Fruit fly (Drosophila melanogaster) whole organism, embryonic: ENCODE measurements around the gene CG42536.

Experiments used
- ATbp ChIP-seq: fragments of 200-800 bp; sonication (Bioruptor generic); optimal IDR thresholded peaks from 2 replicates; lab custom pipeline; 2017; ENCODE audit warnings: missing biosample characterization, mild to moderate bottlenecking, missing genetic modification characterization, missing genetic modification reagents
- Abd-B ChIP-seq: fragments of 200-800 bp; sonication (Bioruptor generic); optimal IDR thresholded peaks from 2 replicates; lab custom pipeline; 2018; ENCODE audit warnings: missing biosample characterization, mild to moderate bottlenecking, missing genetic modification characterization, moderate library complexity
- Antp ChIP-seq: fragments of 200-800 bp; sonication (Bioruptor generic); optimal IDR thresholded peaks from 3 replicates; lab custom pipeline; 2016; ENCODE audit warnings: missing biosample characterization, missing genetic modification characterization
- Bgb ChIP-seq: fragments of 200-800 bp; sonication (Bioruptor generic); IDR thresholded peaks from 2 replicates; pipeline ENCODE4 v1.3.6; 2022; ENCODE audit warnings: missing biosample characterization, missing genetic modification characterization; ENCODE audit not compliant: partially characterized antibody
- CG10209 ChIP-seq: fragments of 200-800 bp; sonication (Bioruptor generic); optimal IDR thresholded peaks from 3 replicates; lab custom pipeline; 2017; ENCODE audit warnings: missing biosample characterization, mild to moderate bottlenecking, missing genetic modification characterization, missing genetic modification reagents
- CG10366 ChIP-seq: fragments of 200-800 bp; sonication (Bioruptor generic); IDR thresholded peaks from 2 replicates; pipeline ENCODE4 v1.3.6; 2022; ENCODE audit warnings: missing biosample characterization, missing genetic modification characterization
- CG10654 ChIP-seq: fragments of 200-800 bp; sonication (Bioruptor generic); optimal IDR thresholded peaks from 2 replicates; lab custom pipeline; 2016; ENCODE audit warnings: missing biosample characterization, missing genetic modification characterization
- CG12104 ChIP-seq: fragments of 200-800 bp; sonication (Bioruptor generic); optimal IDR thresholded peaks from 3 replicates; lab custom pipeline; 2016; ENCODE audit warnings: missing biosample characterization, missing genetic modification characterization
- CG12744 ChIP-seq: fragments of 200-800 bp; sonication (Bioruptor generic); optimal IDR thresholded peaks from 2 replicates; lab custom pipeline; 2016; ENCODE audit warnings: missing biosample characterization, missing genetic modification characterization
- CG13123 ChIP-seq: fragments of 200-800 bp; sonication (Bioruptor generic); optimal IDR thresholded peaks from 2 replicates; lab custom pipeline; 2016; ENCODE audit warnings: missing biosample characterization, missing genetic modification characterization
- CG13287 ChIP-seq: fragments of 200-800 bp; sonication (Bioruptor generic); IDR thresholded peaks from 2 replicates; pipeline ENCODE4 v1.3.6; 2022; ENCODE audit warnings: missing biosample characterization, missing genetic modification characterization; ENCODE audit not compliant: partially characterized antibody
- CG14441 ChIP-seq: fragments of 200-800 bp; sonication (Bioruptor generic); IDR thresholded peaks from 2 replicates; pipeline ENCODE4 v1.3.6; 2022; ENCODE audit warnings: missing biosample characterization, missing genetic modification characterization
- CG14667 ChIP-seq: fragments of 200-800 bp; sonication (Bioruptor generic); IDR thresholded peaks from 2 replicates; pipeline ENCODE4 v1.3.6; 2022; ENCODE audit warnings: missing biosample characterization, missing genetic modification characterization
- CG15073 ChIP-seq: fragments of 200-800 bp; sonication (Bioruptor generic); optimal IDR thresholded peaks from 2 replicates; lab custom pipeline; 2016; ENCODE audit warnings: missing biosample characterization, missing genetic modification characterization
- CG1529 ChIP-seq: fragments of 200-800 bp; sonication (Bioruptor generic); optimal IDR thresholded peaks from 3 replicates; lab custom pipeline; 2018; ENCODE audit warnings: missing biosample characterization, missing genetic modification characterization
- CG16779 ChIP-seq: fragments of 200-800 bp; sonication (Bioruptor generic); IDR thresholded peaks from 2 replicates; pipeline ENCODE4 v1.3.6; 2022; ENCODE audit warnings: missing biosample characterization, missing genetic modification characterization
- CG17359 ChIP-seq: fragments of 200-800 bp; sonication (Bioruptor generic); optimal IDR thresholded peaks from 3 replicates; lab custom pipeline; 2018; ENCODE audit warnings: missing biosample characterization, mild to moderate bottlenecking, missing genetic modification characterization, moderate library complexity
- CG17802 ChIP-seq: fragments of 200-800 bp; sonication (Bioruptor generic); optimal IDR thresholded peaks from 2 replicates; lab custom pipeline; 2018; ENCODE audit warnings: missing biosample characterization, mild to moderate bottlenecking, missing genetic modification characterization, moderate library complexity
- CG30431 ChIP-seq: fragments of 200-800 bp; sonication (Bioruptor generic); optimal IDR thresholded peaks from 2 replicates; lab custom pipeline; 2017; ENCODE audit warnings: missing biosample characterization, missing genetic modification characterization
- CG4360 ChIP-seq: fragments of 200-800 bp; sonication (Bioruptor generic); IDR thresholded peaks from 2 replicates; pipeline ENCODE4 v1.3.6; 2022; ENCODE audit warnings: missing biosample characterization, missing genetic modification characterization
- CG7372 ChIP-seq: fragments of 200-800 bp; sonication (Bioruptor generic); IDR thresholded peaks from 2 replicates; pipeline ENCODE4 v1.3.6; 2022; ENCODE audit warnings: missing biosample characterization, missing genetic modification characterization
- CG7987 ChIP-seq: fragments of 200-800 bp; sonication (Bioruptor generic); optimal IDR thresholded peaks from 2 replicates; lab custom pipeline; 2018; ENCODE audit warnings: missing biosample characterization, mild to moderate bottlenecking, missing genetic modification characterization, moderate library complexity
- CG8944 ChIP-seq: fragments of 200-800 bp; sonication (Bioruptor generic); optimal IDR thresholded peaks from 3 replicates; lab custom pipeline; 2016; ENCODE audit warnings: missing biosample characterization, missing genetic modification characterization
- CHES-1-like ChIP-seq: fragments of 200-800 bp; sonication (Bioruptor generic); optimal IDR thresholded peaks from 2 replicates; lab custom pipeline; 2016; ENCODE audit warnings: missing biosample characterization, missing genetic modification characterization
- Camta ChIP-seq: fragments of 200-800 bp; sonication (Bioruptor generic); optimal IDR thresholded peaks from 2 replicates; lab custom pipeline; 2016; ENCODE audit warnings: missing biosample characterization, missing genetic modification characterization
- Dll ChIP-seq: fragments of 200-800 bp; sonication (Bioruptor generic); IDR thresholded peaks from 4 replicates; pipeline ENCODE4 v1.3.6; 2022; ENCODE audit warnings: missing biosample characterization, missing genetic modification characterization; ENCODE audit not compliant: partially characterized antibody
- H15 ChIP-seq: fragments of 200-800 bp; sonication (Bioruptor generic); IDR thresholded peaks from 3 replicates; pipeline ENCODE4 v1.3.6; 2022; ENCODE audit warnings: missing biosample characterization, missing genetic modification characterization
- H2.0 ChIP-seq: fragments of 200-800 bp; sonication (Bioruptor generic); IDR thresholded peaks from 2 replicates; pipeline ENCODE4 v1.3.6; 2022; ENCODE audit warnings: missing biosample characterization, missing genetic modification characterization
- Hand ChIP-seq: fragments of 200-800 bp; sonication (Bioruptor generic); optimal IDR thresholded peaks from 2 replicates; lab custom pipeline; 2017; ENCODE audit warnings: mild to moderate bottlenecking, missing biosample characterization, missing genetic modification reagents, missing genetic modification characterization
- Kr ChIP-seq: fragments of 200-800 bp; sonication (Bioruptor generic); optimal IDR thresholded peaks from 2 replicates; lab custom pipeline; 2017; ENCODE audit warnings: missing biosample characterization, mild to moderate bottlenecking, missing genetic modification characterization
- Mrtf ChIP-seq: fragments of 200-800 bp; sonication (Bioruptor generic); IDR thresholded peaks from 3 replicates; pipeline ENCODE4 v1.3.6; 2022; ENCODE audit warnings: missing biosample characterization, missing genetic modification characterization
- Nf-YB ChIP-seq: fragments of 200-800 bp; sonication (Bioruptor generic); optimal IDR thresholded peaks from 3 replicates; lab custom pipeline; 2019; ENCODE audit warnings: missing biosample characterization, mild to moderate bottlenecking, missing genetic modification characterization, moderate library complexity
- Opbp ChIP-seq: fragments of 200-800 bp; sonication (Bioruptor generic); IDR thresholded peaks from 3 replicates; pipeline ENCODE4 v1.3.6; 2022; ENCODE audit warnings: missing biosample characterization, missing genetic modification characterization; ENCODE audit not compliant: partially characterized antibody
- YL-1 ChIP-seq: fragments of 200-800 bp; sonication (Bioruptor generic); optimal IDR thresholded peaks from 3 replicates; lab custom pipeline; 2017; ENCODE audit warnings: missing biosample characterization, mild to moderate bottlenecking, missing genetic modification characterization
- amos ChIP-seq: fragments of 200-800 bp; sonication (Bioruptor generic); IDR thresholded peaks from 2 replicates; pipeline ENCODE4 v1.3.6; 2022; ENCODE audit warnings: missing biosample characterization, missing genetic modification characterization; ENCODE audit not compliant: partially characterized antibody
- ap ChIP-seq: fragments of 200-800 bp; sonication (Bioruptor generic); IDR thresholded peaks from 2 replicates; pipeline ENCODE4 v1.3.6; 2022; ENCODE audit warnings: missing biosample characterization, missing genetic modification characterization
- br ChIP-seq: fragments of >200 bp; optimal IDR thresholded peaks from 2 replicates; lab custom pipeline; 2017
- btn ChIP-seq: fragments of 200-800 bp; sonication (Bioruptor generic); optimal IDR thresholded peaks from 2 replicates; lab custom pipeline; 2016; ENCODE audit warnings: missing biosample characterization, missing genetic modification characterization
- fru ChIP-seq: fragments of >200 bp; optimal IDR thresholded peaks from 2 replicates; lab custom pipeline; 2017
- hbn ChIP-seq: fragments of 200-800 bp; sonication (Bioruptor generic); IDR thresholded peaks from 2 replicates; pipeline ENCODE4 v1.3.6; 2022; ENCODE audit warnings: missing biosample characterization, missing genetic modification characterization; ENCODE audit not compliant: partially characterized antibody
- hkb ChIP-seq, 2 experiments: fragments of 200-800 bp in 1 of 2; fragments of >200 bp in 1 of 2; sonication (Bioruptor generic) in 1 of 2; IDR thresholded peaks in 1 of 2; optimal IDR thresholded peaks in 1 of 2; 2 replicates each; pipeline versions ENCODE4 v1.3.6 to Lab custom; 2017 to 2022; ENCODE audit warnings: missing biosample characterization in 1 of 2, missing genetic modification characterization in 1 of 2
- jing ChIP-seq: fragments of 200-800 bp; sonication (Bioruptor generic); optimal IDR thresholded peaks from 2 replicates; lab custom pipeline; 2018; ENCODE audit warnings: missing biosample characterization, mild to moderate bottlenecking, missing genetic modification characterization
- lilli ChIP-seq: fragments of 200-800 bp; sonication (Bioruptor generic); optimal IDR thresholded peaks from 3 replicates; lab custom pipeline; 2016; ENCODE audit warnings: missing biosample characterization, missing genetic modification characterization
- luna ChIP-seq: fragments of 200-800 bp; sonication (Bioruptor generic); optimal IDR thresholded peaks from 2 replicates; lab custom pipeline; 2016; ENCODE audit warnings: missing biosample characterization, missing genetic modification characterization
- nau ChIP-seq: fragments of 200-800 bp; sonication (Bioruptor generic); optimal IDR thresholded peaks from 3 replicates; lab custom pipeline; 2017; ENCODE audit warnings: missing biosample characterization, mild to moderate bottlenecking, missing genetic modification characterization, missing genetic modification reagents
- pnt ChIP-seq: fragments of 200-800 bp; sonication (Bioruptor generic); optimal IDR thresholded peaks from 3 replicates; lab custom pipeline; 2016; ENCODE audit warnings: missing biosample characterization, missing genetic modification characterization
- scrt ChIP-seq: fragments of 200-800 bp; sonication (Bioruptor generic); optimal IDR thresholded peaks from 2 replicates; lab custom pipeline; 2018; ENCODE audit warnings: missing biosample characterization, mild to moderate bottlenecking, missing genetic modification characterization, moderate library complexity
- wek ChIP-seq: fragments of 200-800 bp; sonication (Bioruptor generic); optimal IDR thresholded peaks from 3 replicates; lab custom pipeline; 2018; ENCODE audit warnings: missing biosample characterization, mild to moderate bottlenecking, missing genetic modification characterization, moderate library complexity
- zfh2 ChIP-seq: fragments of 200-800 bp; sonication (Bioruptor generic); optimal IDR thresholded peaks from 2 replicates; lab custom pipeline; 2016; ENCODE audit warnings: missing biosample characterization, missing genetic modification characterization

The CG42536 gene

dm6 chr3L:10665433-10666150 lies 35.7 kb upstream of the CG42536 start (continued):
- TF ChIP-seq CG14441 (GFP tag; lab: Robert Waterston, UW), result peak; percentile 85
- peak; percentile 98 for TF ChIP-seq CG17359 (tag; lab: Kevin White, UChicago)
- TF ChIP-seq br (lab: Kevin White, UChicago), result no peak
- no peak for TF ChIP-seq hbn (GFP tag; lab: Robert Waterston, UW)
- peak; percentile 98 for TF ChIP-seq CG10209 (GFP tag; lab: Kevin White, UChicago)
- TF ChIP-seq pnt (GFP tag; lab: Kevin White, UChicago), result peak; percentile 87
- TF ChIP-seq ap, result peak; percentile 86
- TF ChIP-seq amos (GFP tag; lab: Robert Waterston, UW), result no peak
- TF ChIP-seq CG4360 (GFP tag; lab: Robert Waterston, UW), result peak; percentile 70
- no peak for TF ChIP-seq CG13287
- TF ChIP-seq lilli (GFP tag; lab: Kevin White, UChicago), result peak; percentile 93
- peak; percentile 60 for TF ChIP-seq CG8944
- peak; percentile 64 for TF ChIP-seq zfh2 (GFP tag; lab: Kevin White, UChicago)
- peak; percentile 98 for TF ChIP-seq Abd-B
- peak; percentile 85 for TF ChIP-seq CG12744
- TF ChIP-seq wek (GFP tag; lab: Kevin White, UChicago), result peak; percentile 87
- peak; percentile 81 for TF ChIP-seq Kr (GFP tag; lab: Kevin White, UChicago)
- TF ChIP-seq Dll (GFP tag; lab: Robert Waterston, UW), result no peak
- TF ChIP-seq Antp (GFP tag; lab: Kevin White, UChicago), result peak; percentile 64
- peak; percentile 84; the same call in 1 of the 3 replicates for TF ChIP-seq H15 (GFP tag; lab: Robert Waterston, UW)
- no peak for TF ChIP-seq hkb (optimal IDR thresholded peaks at IDR 0.05; lab: Kevin White, UChicago)
- peak; percentile 95 for TF ChIP-seq hkb (GFP tag; IDR thresholded peaks at IDR 0.05; lab: Robert Waterston, UW)
- TF ChIP-seq CG12104, result peak; percentile 98
- TF ChIP-seq CG1529 (GFP tag; lab: Kevin White, UChicago), result peak; percentile 97
- TF ChIP-seq CG15073 (GFP tag; lab: Kevin White, UChicago), result peak; percentile 79
- TF ChIP-seq CG7372 (GFP tag; lab: Robert Waterston, UW), result peak; percentile 90
- TF ChIP-seq Hand (GFP tag; lab: Kevin White, UChicago), result peak; percentile 95
- TF ChIP-seq luna (GFP tag; lab: Kevin White, UChicago), result peak; percentile 54
- TF ChIP-seq CG10654 (GFP tag; lab: Kevin White, UChicago), result peak; percentile 89
- peak; percentile 84 for TF ChIP-seq btn (GFP tag; lab: Kevin White, UChicago)
- TF ChIP-seq CG13123, result peak; percentile 92
- peak; percentile 89 for TF ChIP-seq jing (GFP tag; lab: Kevin White, UChicago)
- peak; percentile 62 for TF ChIP-seq CHES-1-like
- no peak for TF ChIP-seq Opbp (GFP tag; lab: Robert Waterston, UW)
- TF ChIP-seq nau (GFP tag; lab: Kevin White, UChicago), result peak; percentile 97
- TF ChIP-seq scrt, result peak; percentile 95
- TF ChIP-seq ATbp, result peak; percentile 96
- TF ChIP-seq Nf-YB, result peak; percentile 90
- peak; percentile 76 for TF ChIP-seq CG17802 (tag; lab: Kevin White, UChicago)
- TF ChIP-seq CG7987 (GFP tag; lab: Kevin White, UChicago), result peak; percentile 89
- no peak for TF ChIP-seq Bgb (GFP tag; lab: Robert Waterston, UW)
- peak; percentile 89; the same call in 1 of the 2 replicates for TF ChIP-seq CG10366 (GFP tag; lab: Robert Waterston, UW)
- peak; percentile 88 for TF ChIP-seq H2.0 (GFP tag; lab: Robert Waterston, UW)
- peak; percentile 92 for TF ChIP-seq CG30431
- 0 out of 2 replicates have a peak, but pooled peaks have one; percentile 57 for TF ChIP-seq CG16779 (GFP tag; lab: Robert Waterston, UW)
- TF ChIP-seq Mrtf (GFP tag; lab: Robert Waterston, UW), result peak; percentile 85
- no peak for TF ChIP-seq fru (lab: Kevin White, UChicago)
- TF ChIP-seq Camta (GFP tag; lab: Kevin White, UChicago), result peak; percentile 90
- peak; percentile 86 for TF ChIP-seq CG14667 (GFP tag; lab: Robert Waterston, UW)
- TF ChIP-seq YL-1 (GFP tag; lab: Kevin White, UChicago), result peak; percentile 95
